Worm (Caenorhabditis elegans) whole organism, L1 larva: ENCODE measurements around the gene cyp-29A4.

Experiments used
- C16A3.4 ChIP-seq: fragments of 150-350 bp; optimal IDR thresholded peaks from 2 replicates; lab custom pipeline; 2014; ENCODE audit warnings: missing biosample characterization, missing genetic modification characterization
- C34B4.2 ChIP-seq: sonication (generic microtip); optimal IDR thresholded peaks from 2 replicates; lab custom pipeline; 2017; ENCODE audit warnings: mild to moderate bottlenecking, missing genetic modification characterization, missing compliant biosample characterization
- F16B12.6 ChIP-seq: fragments of 150-350 bp; optimal IDR thresholded peaks from 2 replicates; lab custom pipeline; 2014; ENCODE audit warnings: missing biosample characterization, missing genetic modification characterization
- Y116A8C.19 ChIP-seq: sonication (generic microtip); optimal IDR thresholded peaks from 2 replicates; lab custom pipeline; 2016; ENCODE audit warnings: missing compliant biosample characterization, missing genetic modification characterization, borderline replicate concordance
- aha-1 ChIP-seq: fragments of 150-350 bp; optimal IDR thresholded peaks from 2 replicates; lab custom pipeline; 2014; ENCODE audit warnings: missing biosample characterization, missing genetic modification characterization
- alr-1 ChIP-seq: fragments of 200-800 bp; sonication (Bioruptor generic); optimal IDR thresholded peaks from 2 replicates; lab custom pipeline; 2018; ENCODE audit warnings: borderline replicate concordance, mild to moderate bottlenecking, missing genetic modification characterization, missing compliant biosample characterization
- ama-1 ChIP-seq: fragments of 150-350 bp; optimal IDR thresholded peaks from 2 replicates; lab custom pipeline; 2014
- ceh-63 ChIP-seq: fragments of 200-800 bp; sonication (Bioruptor generic); optimal IDR thresholded peaks from 2 replicates; lab custom pipeline; 2018; ENCODE audit warnings: mild to moderate bottlenecking, missing genetic modification characterization, missing compliant biosample characterization
- ceh-8 ChIP-seq: fragments of 200-800 bp; sonication (Bioruptor generic); optimal IDR thresholded peaks from 2 replicates; lab custom pipeline; 2018; ENCODE audit warnings: mild to moderate bottlenecking, missing genetic modification characterization, moderate library complexity, missing compliant biosample characterization
- ceh-82 ChIP-seq, 3 experiments: fragments of 150-350 bp in 1 of 3; sonication (generic microtip) in 2 of 3; optimal IDR thresholded peaks; 2 replicates each; lab custom pipeline; 2014 to 2017; ENCODE audit warnings: missing biosample characterization in 3 of 3, missing genetic modification characterization in 3 of 3
- dpl-1 ChIP-seq, 3 experiments: fragments of 150-350 bp in 2 of 3; sonication (generic microtip) in 1 of 3; optimal IDR thresholded peaks; 2 replicates each; lab custom pipeline; 2014 to 2017; ENCODE audit warnings: missing biosample characterization in 3 of 3, missing genetic modification characterization in 3 of 3, missing genetic modification reagents in 3 of 3
- efl-1 ChIP-seq, 4 experiments: fragments of 150-350 bp; optimal IDR thresholded peaks in 3 of 4; peaks in 1 of 4; 1 replicate in 1 of 4; 2 replicates in 3 of 4; lab custom pipeline; 2014; ENCODE audit warnings: missing biosample characterization in 2 of 4, missing genetic modification characterization in 2 of 4, missing genetic modification reagents in 2 of 4
- fkh-10 ChIP-seq: sonication (generic microtip); optimal IDR thresholded peaks from 2 replicates; lab custom pipeline; 2017; ENCODE audit warnings: missing biosample characterization, missing genetic modification reagents, missing genetic modification characterization
- fkh-8 ChIP-seq: sonication (generic microtip); optimal IDR thresholded peaks from 2 replicates; lab custom pipeline; 2016; ENCODE audit warnings: mild to moderate bottlenecking, missing genetic modification characterization, missing compliant biosample characterization
- grh-1 ChIP-seq: fragments of 200-800 bp; sonication (Bioruptor generic); IDR thresholded peaks from 2 replicates; pipeline ENCODE4 v1.3.6; 2022; ENCODE audit warnings: missing genetic modification reagents, missing genetic modification characterization, missing compliant biosample characterization
- hlh-4 ChIP-seq: sonication (generic microtip); optimal IDR thresholded peaks from 2 replicates; lab custom pipeline; 2016; ENCODE audit warnings: mild to moderate bottlenecking, missing genetic modification characterization, missing compliant biosample characterization
- hpl-2 ChIP-seq: fragments of 150-350 bp; optimal IDR thresholded peaks from 2 replicates; lab custom pipeline; 2014; ENCODE audit warnings: missing biosample characterization, missing genetic modification reagents, missing genetic modification characterization
- lin-13 ChIP-seq: fragments of 150-350 bp; optimal IDR thresholded peaks from 2 replicates; lab custom pipeline; 2014; ENCODE audit warnings: missing biosample characterization, missing genetic modification reagents, missing genetic modification characterization
- lin-14 ChIP-seq: fragments of 200-800 bp; sonication (Bioruptor generic); optimal IDR thresholded peaks from 2 replicates; lab custom pipeline; 2018; ENCODE audit warnings: mild to moderate bottlenecking, missing genetic modification characterization, moderate library complexity, missing compliant biosample characterization
- lin-15B ChIP-seq: fragments of 150-350 bp; sonication (generic microtip); optimal IDR thresholded peaks from 3 replicates; lab custom pipeline; 2014; ENCODE audit warnings: missing biosample characterization, missing genetic modification characterization
- lin-35 ChIP-seq, 2 experiments: fragments of 150-350 bp; optimal IDR thresholded peaks; 2 replicates each; lab custom pipeline; 2014; ENCODE audit warnings: missing biosample characterization in 2 of 2, missing genetic modification characterization in 2 of 2, missing genetic modification reagents in 2 of 2
- lsy-2 ChIP-seq, 2 experiments: fragments of 150-350 bp; optimal IDR thresholded peaks; 2 replicates each; lab custom pipeline; 2014; ENCODE audit warnings: missing biosample characterization in 2 of 2, missing genetic modification characterization in 2 of 2
- mep-1 ChIP-seq: fragments of 150-350 bp; optimal IDR thresholded peaks from 2 replicates; lab custom pipeline; 2014; ENCODE audit warnings: missing biosample characterization, missing genetic modification characterization
- nhr-11 ChIP-seq: fragments of 150-350 bp; optimal IDR thresholded peaks from 2 replicates; lab custom pipeline; 2014; ENCODE audit warnings: missing biosample characterization, missing genetic modification characterization
- nhr-12 ChIP-seq: sonication (generic microtip); optimal IDR thresholded peaks from 2 replicates; lab custom pipeline; 2017; ENCODE audit warnings: missing biosample characterization, missing genetic modification characterization
- nhr-237 ChIP-seq: fragments of 150-350 bp; optimal IDR thresholded peaks from 2 replicates; lab custom pipeline; 2014; ENCODE audit warnings: missing biosample characterization, missing genetic modification characterization
- nhr-28 ChIP-seq: fragments of 150-350 bp; optimal IDR thresholded peaks from 2 replicates; lab custom pipeline; 2014; ENCODE audit warnings: missing biosample characterization, missing genetic modification characterization
- nhr-47 ChIP-seq: sonication (generic microtip); optimal IDR thresholded peaks from 2 replicates; lab custom pipeline; 2016; ENCODE audit warnings: mild to moderate bottlenecking, missing genetic modification characterization, moderate library complexity, missing compliant biosample characterization
- nhr-71 ChIP-seq: sonication (generic microtip); optimal IDR thresholded peaks from 2 replicates; lab custom pipeline; 2016; ENCODE audit warnings: mild to moderate bottlenecking, missing genetic modification characterization, moderate library complexity, missing compliant biosample characterization
- nhr-76 ChIP-seq: sonication (generic microtip); optimal IDR thresholded peaks from 2 replicates; lab custom pipeline; 2017; ENCODE audit warnings: missing biosample characterization, missing genetic modification characterization
- nhr-77 ChIP-seq: fragments of 150-350 bp; optimal IDR thresholded peaks from 2 replicates; lab custom pipeline; 2014; ENCODE audit warnings: missing biosample characterization, missing genetic modification characterization
- pag-3 ChIP-seq: sonication (generic microtip); optimal IDR thresholded peaks from 2 replicates; lab custom pipeline; 2017; ENCODE audit warnings: missing genetic modification characterization, mild to moderate bottlenecking, missing compliant biosample characterization, antibody characterized with exemption, borderline replicate concordance; ENCODE audit not compliant: insufficient read depth
- pax-3 ChIP-seq: fragments of 200-800 bp; sonication (Bioruptor generic); optimal IDR thresholded peaks from 2 replicates; lab custom pipeline; 2018; ENCODE audit warnings: mild to moderate bottlenecking, missing genetic modification characterization, moderate library complexity, missing compliant biosample characterization
- rnt-1 ChIP-seq: sonication (generic microtip); optimal IDR thresholded peaks from 2 replicates; lab custom pipeline; 2016; ENCODE audit warnings: mild to moderate bottlenecking, missing genetic modification characterization, moderate library complexity, missing compliant biosample characterization
- skn-1 ChIP-seq: fragments of 150-350 bp; optimal IDR thresholded peaks from 2 replicates; lab custom pipeline; 2014; ENCODE audit warnings: missing biosample characterization, missing genetic modification characterization
- snpc-4 ChIP-seq: fragments of 150-350 bp; optimal IDR thresholded peaks from 2 replicates; lab custom pipeline; 2014; ENCODE audit warnings: missing biosample characterization, missing genetic modification characterization
- snu-23 ChIP-seq: sonication (generic microtip); optimal IDR thresholded peaks from 2 replicates; lab custom pipeline; 2016; ENCODE audit warnings: missing genetic modification characterization, missing compliant biosample characterization
- sox-4 ChIP-seq: sonication (generic microtip); optimal IDR thresholded peaks from 2 replicates; lab custom pipeline; 2016; ENCODE audit warnings: missing genetic modification characterization, missing compliant biosample characterization
- sptf-1 ChIP-seq: fragments of 150-350 bp; optimal IDR thresholded peaks from 2 replicates; lab custom pipeline; 2014; ENCODE audit warnings: missing biosample characterization, missing genetic modification characterization
- sup-37 ChIP-seq: fragments of 200-800 bp; sonication (Bioruptor generic); optimal IDR thresholded peaks from 2 replicates; lab custom pipeline; 2018; ENCODE audit warnings: mild to moderate bottlenecking, missing genetic modification characterization, missing compliant biosample characterization
- swsn-7 ChIP-seq: sonication (generic microtip); optimal IDR thresholded peaks from 2 replicates; lab custom pipeline; 2016; ENCODE audit warnings: missing genetic modification characterization, missing compliant biosample characterization
- tbx-2 ChIP-seq: sonication (generic microtip); optimal IDR thresholded peaks from 2 replicates; lab custom pipeline; 2016; ENCODE audit warnings: missing genetic modification characterization, missing compliant biosample characterization
- tlp-1 ChIP-seq: fragments of 150-350 bp; optimal IDR thresholded peaks from 2 replicates; lab custom pipeline; 2014; ENCODE audit warnings: missing biosample characterization, missing genetic modification characterization
- unc-62 ChIP-seq: fragments of 150-350 bp; optimal IDR thresholded peaks from 2 replicates; lab custom pipeline; 2014; ENCODE audit warnings: missing biosample characterization, missing genetic modification reagents, missing genetic modification characterization
- unc-98 ChIP-seq: fragments of 200-800 bp; sonication (Bioruptor generic); IDR thresholded peaks from 2 replicates; pipeline ENCODE4 v1.3.6; 2022; ENCODE audit warnings: missing genetic modification characterization, missing compliant biosample characterization
- xbp-1 ChIP-seq: sonication (generic microtip); optimal IDR thresholded peaks from 2 replicates; lab custom pipeline; 2016; ENCODE audit warnings: missing genetic modification characterization, missing compliant biosample characterization
- zag-1 ChIP-seq: fragments of 150-350 bp; optimal IDR thresholded peaks from 2 replicates; lab custom pipeline; 2014; ENCODE audit warnings: missing biosample characterization, missing genetic modification characterization

Gene cyp-29A4

ce11 chrV:9651294-9651693, 3.3 kb upstream of the cyp-29A4 start, which contains the start of gene T06E4.21:
T06E4.21 (plus strand) TSS chrV:9651594.
- TF ChIP-seq nhr-12 (no peak), nhr-237 (tag; lab: Kevin White, UChicago) (no peak), pax-3 (tag; lab: Kevin White, UChicago) (no peak)

ce11 chrV:9661514-9661913, 7.0 kb downstream of the cyp-29A4 start, which contains the start of gene pitr-4:
pitr-4 (minus strand) TSS chrV:9661614.
- TF ChIP-seq mep-1 (tag; lab: Kevin White, UChicago): no peak
- TF ChIP-seq sox-4 (tag; lab: Kevin White, UChicago): no peak
- TF ChIP-seq C16A3.4 (tag; lab: Kevin White, UChicago): no peak
- no peak for TF ChIP-seq alr-1 (tag; lab: Kevin White, UChicago)
- TF ChIP-seq ceh-8: no peak
- no peak for TF ChIP-seq nhr-28 (tag; lab: Kevin White, UChicago)
- TF ChIP-seq, all 84 proteins: peak for 0

- TF ChIP-seq efl-1 (optimal IDR thresholded peaks at IDR 0.05; lab: Kevin White, UChicago) (no peak), efl-1 (GFP tag; optimal IDR thresholded peaks at IDR 0.05 in 1 of 2; lab: Kevin White, UChicago) (peak in 1 of 2 experiments; percentile 28), nhr-76 (no peak)
These were observed 9.4 kb downstream of the cyp-29A4 start for ce11 chrV:9663948-9664347.

ce11 chrV:9664620-9665019, 10.1 kb downstream of the cyp-29A4 start:
- TF ChIP-seq unc-62 (GFP tag; lab: Kevin White, UChicago) (no peak), snu-23 (GFP tag; lab: Kevin White, UChicago) (peak; percentile 13), grh-1 (GFP tag; lab: Robert Waterston, UW) (no peak), fkh-8 (peak; percentile 71), skn-1 (tag; lab: Kevin White, UChicago) (no peak), Y116A8C.19 (tag; lab: Kevin White, UChicago) (no peak), ama-1 (lab: Kevin White, UChicago) (no peak), hlh-4 (no peak), rnt-1 (tag; lab: Kevin White, UChicago) (no peak), zag-1 (no peak), aha-1 (tag; lab: Kevin White, UChicago) (no peak), nhr-47 (tag; lab: Kevin White, UChicago) (no peak), C34B4.2 (tag; lab: Kevin White, UChicago) (no peak), xbp-1 (tag; lab: Kevin White, UChicago) (no peak), ceh-63 (GFP tag; lab: Kevin White, UChicago) (no peak), hpl-2 (GFP tag; lab: Kevin White, UChicago) (no peak), dpl-1 (GFP tag; optimal IDR thresholded peaks at IDR 0.05; lab: Kevin White, UChicago) (peak in 1 of 3 experiments; percentile 4), pax-3 (tag; lab: Kevin White, UChicago) (no peak), fkh-10 (GFP tag; lab: Kevin White, UChicago) (peak; percentile 68), C16A3.4 (tag; lab: Kevin White, UChicago) (no peak), lin-13 (GFP tag; lab: Kevin White, UChicago) (no peak), sptf-1 (tag; lab: Kevin White, UChicago) (no peak), nhr-28 (tag; lab: Kevin White, UChicago) (no peak), nhr-77 (tag; lab: Kevin White, UChicago) (no peak), sup-37 (GFP tag; lab: Kevin White, UChicago) (no peak), F16B12.6 (tag; lab: Kevin White, UChicago) (no peak), swsn-7 (tag; lab: Kevin White, UChicago) (peak; percentile 18), pag-3 (tag; lab: Kevin White, UChicago) (no peak), tbx-2 (tag; lab: Kevin White, UChicago) (peak; percentile 38), ceh-82 (tag; optimal IDR thresholded peaks at IDR 0.05; lab: Kevin White, UChicago) (peak in 2 of 3 experiments; percentile 36 to 64), lin-35 (GFP tag; optimal IDR thresholded peaks at IDR 0.05; lab: Kevin White, UChicago) (peak in 1 of 2 experiments; percentile 38), lin-14 (GFP tag; lab: Kevin White, UChicago) (peak; percentile 84), nhr-11 (tag; lab: Kevin White, UChicago) (no peak), tlp-1 (tag; lab: Kevin White, UChicago) (no peak), efl-1 (optimal IDR thresholded peaks at IDR 0.05; lab: Kevin White, UChicago) (peak; percentile 9 to 19), efl-1 (GFP tag; optimal IDR thresholded peaks at IDR 0.05 in 1 of 2; lab: Kevin White, UChicago) (no peak), nhr-71 (peak; percentile 23), unc-98 (GFP tag; lab: Robert Waterston, UW) (no peak), lsy-2 (tag; optimal IDR thresholded peaks at IDR 0.05; lab: Kevin White, UChicago) (peak in 1 of 2 experiments; percentile 43), lin-15B (tag; lab: Kevin White, UChicago) (no peak), snpc-4 (tag; lab: Kevin White, UChicago) (no peak)
